Fruit fly (Drosophila melanogaster) whole organism, embryonic: ENCODE results near the gene Prx1.

Experiments
- ATbp ChIP-seq: fragments of 200-800 bp; sonication (Bioruptor generic); optimal IDR thresholded peaks from 2 replicates; lab custom pipeline; 2017; ENCODE audit warnings: missing biosample characterization, mild to moderate bottlenecking, missing genetic modification characterization, missing genetic modification reagents
- Atf6 ChIP-seq: fragments of 200-800 bp; sonication (Bioruptor generic); IDR thresholded peaks from 2 replicates; pipeline ENCODE4 v1.3.6; 2022; ENCODE audit warnings: missing biosample characterization, missing genetic modification characterization
- B-H2 ChIP-seq: fragments of 200-800 bp; sonication (Bioruptor generic); optimal IDR thresholded peaks from 2 replicates; lab custom pipeline; 2018; ENCODE audit warnings: missing biosample characterization, mild to moderate bottlenecking, missing genetic modification characterization
- C15 ChIP-seq: fragments of 200-800 bp; sonication (Bioruptor generic); IDR thresholded peaks from 3 replicates; pipeline ENCODE4 v1.3.6; 2022; ENCODE audit warnings: missing biosample characterization, missing genetic modification characterization
- CG11093 ChIP-seq: fragments of 200-800 bp; sonication (Bioruptor generic); IDR thresholded peaks from 3 replicates; pipeline ENCODE4 v1.3.6; 2022; ENCODE audit warnings: missing biosample characterization, missing genetic modification characterization
- CG11695 ChIP-seq: fragments of 200-800 bp; sonication (Bioruptor generic); IDR thresholded peaks from 3 replicates; pipeline ENCODE4 v1.3.6; 2022; ENCODE audit warnings: missing biosample characterization, missing genetic modification characterization
- CG1233 ChIP-seq: fragments of 200-800 bp; sonication (Bioruptor generic); optimal IDR thresholded peaks from 4 replicates; lab custom pipeline; 2018; ENCODE audit warnings: missing biosample characterization, mild to moderate bottlenecking, missing genetic modification characterization
- CG14014 ChIP-seq: fragments of 200-800 bp; sonication (Bioruptor generic); IDR thresholded peaks from 2 replicates; pipeline ENCODE4 v1.3.6; 2022; ENCODE audit warnings: missing biosample characterization, missing genetic modification characterization
- CG16813 ChIP-seq: fragments of 200-800 bp; sonication (Bioruptor generic); IDR thresholded peaks from 3 replicates; pipeline ENCODE4 v1.3.6; 2022; ENCODE audit warnings: missing biosample characterization, missing genetic modification characterization; ENCODE audit not compliant: partially characterized antibody
- CG1792 ChIP-seq: fragments of 200-800 bp; sonication (Bioruptor generic); optimal IDR thresholded peaks from 2 replicates; lab custom pipeline; 2016; ENCODE audit warnings: missing biosample characterization, missing genetic modification characterization
- CG2202 ChIP-seq: fragments of 200-800 bp; sonication (Bioruptor generic); optimal IDR thresholded peaks from 2 replicates; lab custom pipeline; 2018; ENCODE audit warnings: missing biosample characterization, mild to moderate bottlenecking, missing genetic modification characterization
- CG32532 ChIP-seq: fragments of 200-800 bp; sonication (Bioruptor generic); IDR thresholded peaks from 2 replicates; pipeline ENCODE4 v1.3.6; 2022; ENCODE audit warnings: missing biosample characterization, missing genetic modification characterization
- CG3726 ChIP-seq: fragments of 200-800 bp; sonication (Bioruptor generic); IDR thresholded peaks from 3 replicates; pipeline ENCODE4, ENCODE4 v1.3.6; 2022; ENCODE audit warnings: missing biosample characterization, missing genetic modification characterization
- CG4820 ChIP-seq: fragments of 200-800 bp; sonication (Bioruptor generic); optimal IDR thresholded peaks from 3 replicates; lab custom pipeline; 2016; ENCODE audit warnings: missing biosample characterization, missing genetic modification characterization
- CG7786 ChIP-seq: fragments of 200-800 bp; sonication (Bioruptor generic); optimal IDR thresholded peaks from 2 replicates; lab custom pipeline; 2016; ENCODE audit warnings: missing biosample characterization, missing genetic modification characterization
- CG8388 ChIP-seq: fragments of 200-800 bp; sonication (Bioruptor generic); optimal IDR thresholded peaks from 2 replicates; lab custom pipeline; 2019; ENCODE audit warnings: missing biosample characterization, mild to moderate bottlenecking, missing genetic modification characterization, moderate library complexity
- CG9817 ChIP-seq: fragments of 200-800 bp; sonication (Bioruptor generic); optimal IDR thresholded peaks from 2 replicates; lab custom pipeline; 2018; ENCODE audit warnings: missing biosample characterization, mild to moderate bottlenecking, missing genetic modification characterization, moderate library complexity
- CTCF ChIP-seq: fragments of 200-800 bp; sonication (Bioruptor generic); optimal IDR thresholded peaks from 2 replicates; lab custom pipeline; 2017; ENCODE audit warnings: missing biosample characterization, mild to moderate bottlenecking, missing genetic modification characterization, moderate library complexity
- D ChIP-seq, 2 experiments: fragments of 200-800 bp in 1 of 2; fragments of >200 bp in 1 of 2; sonication (Bioruptor generic) in 1 of 2; optimal IDR thresholded peaks; 2 replicates in 1 of 2; 3 replicates in 1 of 2; lab custom pipeline; 2017; ENCODE audit warnings: mild to moderate bottlenecking in 1 of 2, missing biosample characterization in 1 of 2, missing genetic modification characterization in 1 of 2, missing genetic modification reagents in 1 of 2
- Doc3 ChIP-seq: fragments of 200-800 bp; sonication (Bioruptor generic); IDR thresholded peaks from 3 replicates; pipeline ENCODE4 v1.3.6; 2022; ENCODE audit warnings: missing biosample characterization, missing genetic modification characterization; ENCODE audit not compliant: partially characterized antibody
- Dp ChIP-seq: fragments of 200-800 bp; sonication (Bioruptor generic); optimal IDR thresholded peaks from 2 replicates; lab custom pipeline; 2018; ENCODE audit warnings: missing biosample characterization, mild to moderate bottlenecking, missing genetic modification characterization, moderate library complexity
- Drgx ChIP-seq: fragments of 200-800 bp; sonication (Bioruptor generic); IDR thresholded peaks from 2 replicates; pipeline ENCODE4 v1.3.6; 2022; ENCODE audit warnings: missing biosample characterization, missing genetic modification characterization
- E2f2 ChIP-seq: fragments of 200-800 bp; sonication (Bioruptor generic); IDR thresholded peaks from 2 replicates; pipeline ENCODE4 v1.3.6; 2022; ENCODE audit warnings: missing biosample characterization, missing genetic modification characterization
- Fer1 ChIP-seq: fragments of 200-800 bp; sonication (Bioruptor generic); optimal IDR thresholded peaks from 2 replicates; lab custom pipeline; 2017; ENCODE audit warnings: missing biosample characterization, mild to moderate bottlenecking, missing genetic modification characterization
- Lpt ChIP-seq: fragments of >200 bp; optimal IDR thresholded peaks from 2 replicates; lab custom pipeline; 2018; ENCODE audit warnings: missing biosample characterization, missing genetic modification characterization
- Oli ChIP-seq: fragments of 200-800 bp; sonication (Bioruptor generic); optimal IDR thresholded peaks from 2 replicates; lab custom pipeline; 2018; ENCODE audit warnings: missing biosample characterization, mild to moderate bottlenecking, missing genetic modification characterization, moderate library complexity
- Sox102F ChIP-seq: fragments of 200-800 bp; sonication (Bioruptor generic); optimal IDR thresholded peaks from 2 replicates; lab custom pipeline; 2018; ENCODE audit warnings: missing biosample characterization, mild to moderate bottlenecking, missing genetic modification characterization, moderate library complexity
- chinmo ChIP-seq: fragments of 200-800 bp; sonication (Bioruptor generic); IDR thresholded peaks from 4 replicates; pipeline ENCODE4 v1.3.6; 2022; ENCODE audit warnings: missing biosample characterization, missing genetic modification characterization; ENCODE audit not compliant: partially characterized antibody
- dimm ChIP-seq: fragments of 200-800 bp; sonication (Bioruptor generic); IDR thresholded peaks from 2 replicates; pipeline ENCODE4 v1.3.6; 2022; ENCODE audit warnings: missing biosample characterization, missing genetic modification characterization
- exex ChIP-seq: fragments of 200-800 bp; sonication (Bioruptor generic); optimal IDR thresholded peaks from 4 replicates; lab custom pipeline; 2018; ENCODE audit warnings: missing biosample characterization, mild to moderate bottlenecking, missing genetic modification characterization, moderate library complexity
- eyg ChIP-seq: fragments of 200-800 bp; sonication (Bioruptor generic); optimal IDR thresholded peaks from 3 replicates; lab custom pipeline; 2016; ENCODE audit warnings: missing biosample characterization, missing genetic modification characterization
- fu2 ChIP-seq: fragments of 200-800 bp; sonication (Bioruptor generic); optimal IDR thresholded peaks from 2 replicates; lab custom pipeline; 2016; ENCODE audit warnings: missing biosample characterization, missing genetic modification characterization
- gce ChIP-seq: fragments of 200-800 bp; sonication (Bioruptor generic); IDR thresholded peaks from 3 replicates; pipeline ENCODE4 v1.3.6; 2022; ENCODE audit warnings: missing biosample characterization, missing genetic modification characterization
- grn ChIP-seq: fragments of 200-800 bp; sonication (Bioruptor generic); optimal IDR thresholded peaks from 3 replicates; lab custom pipeline; 2017; ENCODE audit warnings: missing biosample characterization, missing genetic modification characterization
- gro ChIP-seq: fragments of 200-800 bp; sonication (Bioruptor generic); optimal IDR thresholded peaks from 2 replicates; lab custom pipeline; 2016; ENCODE audit warnings: missing biosample characterization, missing genetic modification characterization
- inv ChIP-seq: fragments of 200-800 bp; sonication (Bioruptor generic); IDR thresholded peaks from 2 replicates; pipeline ENCODE4 v1.3.6; 2022; ENCODE audit warnings: missing biosample characterization, missing genetic modification characterization; ENCODE audit not compliant: partially characterized antibody
- jing ChIP-seq: fragments of 200-800 bp; sonication (Bioruptor generic); optimal IDR thresholded peaks from 2 replicates; lab custom pipeline; 2018; ENCODE audit warnings: missing biosample characterization, mild to moderate bottlenecking, missing genetic modification characterization
- jumu ChIP-seq: fragments of 200-800 bp; sonication (Bioruptor generic); optimal IDR thresholded peaks from 3 replicates; lab custom pipeline; 2016; ENCODE audit warnings: missing biosample characterization, missing genetic modification characterization
- lov ChIP-seq, 2 experiments: fragments of 200-800 bp in 1 of 2; fragments of >200 bp in 1 of 2; sonication (Bioruptor generic) in 1 of 2; IDR thresholded peaks in 1 of 2; optimal IDR thresholded peaks in 1 of 2; 2 replicates in 1 of 2; 3 replicates in 1 of 2; pipeline versions ENCODE4 v1.3.6 to Lab custom; 2017 to 2022; ENCODE audit warnings: missing biosample characterization in 1 of 2, missing genetic modification characterization in 1 of 2
- mam ChIP-seq: fragments of 200-800 bp; sonication (Bioruptor generic); optimal IDR thresholded peaks from 3 replicates; lab custom pipeline; 2016; ENCODE audit warnings: missing biosample characterization, missing genetic modification characterization
- nmo ChIP-seq: fragments of 200-800 bp; sonication (Bioruptor generic); optimal IDR thresholded peaks from 2 replicates; lab custom pipeline; 2018; ENCODE audit warnings: missing biosample characterization, mild to moderate bottlenecking, missing genetic modification characterization, moderate library complexity
- ro ChIP-seq: fragments of 200-800 bp; sonication (Bioruptor generic); IDR thresholded peaks from 2 replicates; pipeline ENCODE4 v1.3.6; 2022; ENCODE audit warnings: missing biosample characterization, missing genetic modification characterization
- sens ChIP-seq: fragments of 200-800 bp; sonication (Bioruptor generic); peaks from one replicate; lab custom pipeline; 2016; ENCODE audit warnings: missing biosample characterization, missing genetic modification characterization
- sob ChIP-seq: fragments of 200-800 bp; sonication (Bioruptor generic); IDR thresholded peaks from 2 replicates; pipeline ENCODE4 v1.3.6; 2022; ENCODE audit warnings: missing biosample characterization, missing genetic modification characterization
- tgo ChIP-seq: fragments of 200-800 bp; sonication (Bioruptor generic); IDR thresholded peaks from 3 replicates; pipeline ENCODE4 v1.3.6; 2022; ENCODE audit warnings: missing biosample characterization, missing genetic modification characterization
- trem ChIP-seq: fragments of 200-800 bp; optimal IDR thresholded peaks from 3 replicates; lab custom pipeline; 2019; ENCODE audit warnings: missing biosample characterization, mild to moderate bottlenecking, missing genetic modification characterization, moderate library complexity
- tx ChIP-seq: fragments of 200-800 bp; sonication (Bioruptor generic); optimal IDR thresholded peaks from 2 replicates; lab custom pipeline; 2016; ENCODE audit warnings: missing biosample characterization, missing genetic modification characterization
- vfl ChIP-seq: fragments of 200-800 bp; sonication (Bioruptor generic); optimal IDR thresholded peaks from 2 replicates; lab custom pipeline; 2016; ENCODE audit warnings: missing biosample characterization, missing genetic modification characterization
- zfh2 ChIP-seq: fragments of 200-800 bp; sonication (Bioruptor generic); optimal IDR thresholded peaks from 2 replicates; lab custom pipeline; 2016; ENCODE audit warnings: missing biosample characterization, missing genetic modification characterization

Gene Prx1

DNA sequence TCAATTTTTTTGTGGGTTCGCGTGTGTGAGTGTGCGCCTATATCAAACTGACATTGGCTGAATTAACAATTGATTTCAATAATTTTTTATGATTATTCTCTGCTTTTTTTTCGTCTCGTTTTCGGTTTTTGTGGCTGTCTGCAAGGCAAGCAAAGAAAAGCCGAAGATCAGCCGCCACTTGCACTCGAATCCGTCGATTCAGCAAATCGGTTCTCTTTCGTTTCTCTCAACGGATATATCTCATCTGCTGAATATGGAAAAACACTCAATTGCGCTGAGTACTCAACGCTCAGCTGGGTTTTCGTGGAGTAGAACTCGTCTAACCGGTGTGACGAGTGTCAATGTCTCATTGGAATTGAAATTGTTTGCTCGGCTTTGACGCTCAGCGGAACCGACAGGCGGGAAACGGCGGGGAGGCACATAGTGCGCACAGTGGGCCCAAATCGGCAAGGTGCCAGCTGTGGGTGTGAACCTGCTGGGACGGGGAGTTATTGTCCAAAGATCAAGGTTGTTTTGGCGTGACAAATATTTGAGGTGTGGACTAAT, 26.7 kb downstream of the Prx1 start (continued):
- TF ChIP-seq sens (peak; percentile 37), Atf6 (GFP tag; lab: Robert Waterston, UW) (no peak), lov (optimal IDR thresholded peaks at IDR 0.05; lab: Kevin White, UChicago) (no peak), lov (GFP tag; IDR thresholded peaks at IDR 0.05; lab: Robert Waterston, UW) (0 out of 3 replicates have a peak, but pooled peaks have one; percentile 31), CG32532 (GFP tag; lab: Robert Waterston, UW) (peak; percentile 67), ATbp (GFP tag; lab: Kevin White, UChicago) (no peak), CG11093 (GFP tag; lab: Robert Waterston, UW) (no peak), CG4820 (GFP tag; lab: Kevin White, UChicago) (no peak), CG14014 (peak; percentile 65), trem (tag; lab: Kevin White, UChicago) (no peak), nmo (GFP tag; lab: Kevin White, UChicago) (peak; percentile 11), Sox102F (GFP tag; lab: Kevin White, UChicago) (no peak), E2f2 (GFP tag; lab: Robert Waterston, UW) (no peak; the same call in 1 of the 2 replicates), Oli (tag; lab: Kevin White, UChicago) (no peak), vfl (no peak), CG7786 (GFP tag; lab: Kevin White, UChicago) (no peak), inv (GFP tag; lab: Robert Waterston, UW) (0 out of 2 replicates have a peak, but pooled peaks have one; percentile 11), exex (tag; lab: Kevin White, UChicago) (no peak), B-H2 (GFP tag; lab: Kevin White, UChicago) (no peak), CG1233 (GFP tag; lab: Kevin White, UChicago) (no peak), gce (GFP tag; lab: Robert Waterston, UW) (no peak), fu2 (peak; percentile 5), Dp (GFP tag; lab: Kevin White, UChicago) (no peak), tgo (GFP tag; lab: Robert Waterston, UW) (peak; percentile 32; the same call in 2 of the 3 replicates), CG11695 (GFP tag; lab: Robert Waterston, UW) (no peak), CG8388 (no peak), CTCF (GFP tag; lab: Kevin White, UChicago) (no peak), dimm (GFP tag; lab: Robert Waterston, UW) (no peak), gro (no peak), Lpt (no peak), Doc3 (no peak), tx (GFP tag; lab: Kevin White, UChicago) (no peak), Fer1 (no peak), sob (peak; percentile 59; the same call in 1 of the 2 replicates)

DNA sequence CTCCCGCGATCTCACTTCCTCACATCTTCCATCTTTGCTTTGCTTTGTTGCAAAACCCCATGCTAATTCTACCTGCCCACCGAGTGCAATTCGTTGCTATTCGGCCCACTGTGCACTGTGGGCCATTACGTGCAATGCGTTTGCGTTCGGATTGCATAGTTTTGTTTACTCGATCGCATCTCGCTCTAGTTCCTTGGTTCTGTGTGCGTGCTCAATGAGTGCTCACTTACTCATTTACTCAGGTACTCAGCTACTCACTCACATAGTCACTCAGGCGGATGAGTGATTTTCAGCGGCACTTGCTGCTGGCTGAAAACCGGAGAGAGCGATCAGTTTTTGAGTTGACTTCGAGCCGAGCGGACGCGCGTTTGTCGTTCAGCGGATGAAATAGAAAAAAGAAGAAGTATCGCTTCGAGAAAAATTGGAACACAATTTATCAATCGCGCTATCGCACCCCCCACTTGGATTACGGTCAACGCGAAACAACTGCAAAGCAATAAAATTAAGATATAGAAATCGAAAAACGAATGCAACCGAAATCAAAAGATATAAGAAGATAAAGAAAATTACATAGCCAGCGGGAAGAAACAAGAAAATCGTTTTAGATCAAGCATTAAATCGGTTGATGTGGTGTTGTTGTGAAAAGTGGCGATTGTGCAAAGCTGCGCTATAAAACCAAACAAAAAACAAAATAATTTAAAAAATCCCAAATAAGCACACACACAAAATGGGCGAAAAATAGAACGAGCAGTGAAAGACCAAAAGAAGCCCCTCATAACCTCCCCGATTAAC, 27.8 kb downstream of the Prx1 start, which contains the start of gene Tollo:
Gene Tollo, plus strand, starts transcription at position 331 of the 792 bp plus-strand sequence.
- peak; percentile 40; the same call in 1 of the 2 replicates for TF ChIP-seq dimm (GFP tag; lab: Robert Waterston, UW)
- peak; percentile 55; the same call in 2 of the 3 replicates for TF ChIP-seq CG16813 (GFP tag; lab: Robert Waterston, UW)
- TF ChIP-seq CG9817 = peak; percentile 28
- no peak for TF ChIP-seq ro (GFP tag; lab: Robert Waterston, UW)
- TF ChIP-seq grn = peak; percentile 74
- peak; percentile 4; the same call in 1 of the 2 replicates for TF ChIP-seq CG14014
- TF ChIP-seq eyg (GFP tag; lab: Kevin White, UChicago) = peak; percentile 21
- TF ChIP-seq mam (GFP tag; lab: Kevin White, UChicago) = peak; percentile 50
- TF ChIP-seq CG1792 = no peak
- peak; percentile 9 for TF ChIP-seq jumu
- TF ChIP-seq CG2202 (tag; lab: Kevin White, UChicago) = no peak
- no peak for TF ChIP-seq CG3726
- peak; percentile 25 for TF ChIP-seq D (optimal IDR thresholded peaks at IDR 0.05; lab: Kevin White, UChicago)
- TF ChIP-seq D (GFP tag; optimal IDR thresholded peaks at IDR 0.05; lab: Kevin White, UChicago) = no peak
- no peak for TF ChIP-seq C15 (GFP tag; lab: Robert Waterston, UW)
- TF ChIP-seq chinmo (GFP tag; lab: Robert Waterston, UW) = peak; percentile 95
- peak; percentile 38 for TF ChIP-seq zfh2 (GFP tag; lab: Kevin White, UChicago)
- no peak for TF ChIP-seq jing (GFP tag; lab: Kevin White, UChicago)
- peak; percentile 53 for TF ChIP-seq CG7786 (GFP tag; lab: Kevin White, UChicago)
- TF ChIP-seq CG1233 (GFP tag; lab: Kevin White, UChicago) = peak; percentile 20
- peak; percentile 45; the same call in 1 of the 2 replicates for TF ChIP-seq Drgx (GFP tag; lab: Robert Waterston, UW)
